Worm (Caenorhabditis elegans) whole organism, L4 larva: ENCODE measurements around the gene F44F4.10.

ENCODE experiments used
- F37D6.2 ChIP-seq: sonication (generic microtip); optimal IDR thresholded peaks from 2 replicates; lab custom pipeline; 2016; ENCODE audit warnings: mild to moderate bottlenecking, missing genetic modification characterization, missing compliant biosample characterization
- T26A8.4 ChIP-seq: fragments of 200-800 bp; sonication (Bioruptor generic); IDR thresholded peaks from 2 replicates; pipeline ENCODE4 v1.3.6; 2022; ENCODE audit warnings: missing genetic modification characterization, missing compliant biosample characterization
- aha-1 ChIP-seq: fragments of 150-350 bp; peaks from one replicate; lab custom pipeline; 2014; ENCODE audit warnings: missing biosample characterization, missing genetic modification characterization
- attf-4 ChIP-seq: sonication (generic microtip); optimal IDR thresholded peaks from 3 replicates; lab custom pipeline; 2017; ENCODE audit warnings: missing biosample characterization, missing genetic modification characterization
- ceh-20 ChIP-seq: fragments of 200-800 bp; sonication (Bioruptor generic); IDR thresholded peaks from 2 replicates; pipeline ENCODE4 v1.3.6; 2022; ENCODE audit warnings: missing genetic modification reagents, missing genetic modification characterization, missing compliant biosample characterization
- ceh-28 ChIP-seq: fragments of 150-350 bp; optimal IDR thresholded peaks from 2 replicates; lab custom pipeline; 2014; ENCODE audit warnings: missing biosample characterization, missing genetic modification reagents, missing genetic modification characterization
- ceh-44 ChIP-seq: fragments of 200-800 bp; sonication (Bioruptor generic); IDR thresholded peaks from 2 replicates; pipeline ENCODE4 v1.3.6; 2022; ENCODE audit warnings: missing genetic modification reagents, missing genetic modification characterization, missing compliant biosample characterization
- dmd-9 ChIP-seq: fragments of 200-800 bp; sonication (Bioruptor generic); IDR thresholded peaks from 2 replicates; pipeline ENCODE4 v1.3.6; 2022; ENCODE audit warnings: missing genetic modification reagents, missing genetic modification characterization, missing compliant biosample characterization
- egl-27 ChIP-seq: sonication (generic microtip); optimal IDR thresholded peaks from 3 replicates; lab custom pipeline; 2017; ENCODE audit warnings: missing biosample characterization, missing genetic modification reagents, missing genetic modification characterization
- gei-8 ChIP-seq: fragments of 200-800 bp; sonication (Bioruptor generic); optimal IDR thresholded peaks from 2 replicates; lab custom pipeline; 2018; ENCODE audit warnings: mild to moderate bottlenecking, missing genetic modification characterization, missing compliant biosample characterization
- hlh-30 ChIP-seq: sonication (generic microtip); optimal IDR thresholded peaks from 2 replicates; lab custom pipeline; 2017; ENCODE audit warnings: antibody characterized with exemption, mild to moderate bottlenecking, missing genetic modification characterization, missing compliant biosample characterization; ENCODE audit not compliant: insufficient read depth
- lin-13 ChIP-seq: fragments of 150-350 bp; optimal IDR thresholded peaks from 2 replicates; lab custom pipeline; 2014; ENCODE audit warnings: missing biosample characterization, missing genetic modification reagents, missing genetic modification characterization
- lin-29 ChIP-seq: fragments of 200-800 bp; sonication (Bioruptor generic); IDR thresholded peaks from 2 replicates; pipeline ENCODE4 v1.3.6; 2022; ENCODE audit warnings: missing genetic modification reagents, missing genetic modification characterization, missing compliant biosample characterization
- lin-39 ChIP-seq: fragments of 150-350 bp; optimal IDR thresholded peaks from 2 replicates; lab custom pipeline; 2014; ENCODE audit warnings: missing biosample characterization, missing genetic modification reagents, missing genetic modification characterization
- mdl-1 ChIP-seq, 2 experiments: fragments of 150-350 bp in 1 of 2; sonication (generic microtip) in 1 of 2; optimal IDR thresholded peaks; 2 replicates each; lab custom pipeline; 2014 to 2017; ENCODE audit warnings: missing biosample characterization in 2 of 2, missing genetic modification characterization in 2 of 2
- mdt-29 ChIP-seq: fragments of 200-800 bp; sonication (Bioruptor generic); IDR thresholded peaks from 2 replicates; pipeline ENCODE4 v1.3.6; 2022; ENCODE audit warnings: missing genetic modification reagents, missing genetic modification characterization, missing compliant biosample characterization
- mep-1 ChIP-seq: fragments of 150-350 bp; sonication (generic microtip); optimal IDR thresholded peaks from 3 replicates; lab custom pipeline; 2014; ENCODE audit warnings: missing biosample characterization, missing genetic modification characterization
- nhr-10 ChIP-seq: fragments of 150-350 bp; optimal IDR thresholded peaks from 2 replicates; lab custom pipeline; 2014; ENCODE audit warnings: missing biosample characterization, missing genetic modification characterization
- nhr-25 ChIP-seq: sonication (generic microtip); optimal IDR thresholded peaks from 2 replicates; lab custom pipeline; 2017; ENCODE audit warnings: missing genetic modification characterization, mild to moderate bottlenecking, missing compliant biosample characterization, antibody characterized with exemption, moderate library complexity, borderline replicate concordance; ENCODE audit not compliant: insufficient read depth
- nhr-28 ChIP-seq: fragments of 150-350 bp; optimal IDR thresholded peaks from 2 replicates; lab custom pipeline; 2014; ENCODE audit warnings: missing biosample characterization, missing genetic modification characterization
- nhr-42 ChIP-seq: fragments of 200-800 bp; sonication (Bioruptor generic); IDR thresholded peaks from 2 replicates; pipeline ENCODE4 v1.3.6; 2022; ENCODE audit warnings: missing genetic modification characterization, missing compliant biosample characterization
- pha-4 ChIP-seq, 2 experiments: fragments of 150-350 bp in 1 of 2; fragments of 200-800 bp in 1 of 2; sonication (Bioruptor generic) in 1 of 2; IDR thresholded peaks in 1 of 2; optimal IDR thresholded peaks in 1 of 2; 2 replicates each; pipeline versions ENCODE4 v1.3.6 to Lab custom; 2014 to 2022; ENCODE audit warnings: missing genetic modification characterization in 2 of 2, missing genetic modification reagents in 2 of 2, missing biosample characterization in 1 of 2, missing compliant biosample characterization in 1 of 2
- rbr-2 ChIP-seq: sonication (generic microtip); optimal IDR thresholded peaks from 2 replicates; lab custom pipeline; 2016; ENCODE audit warnings: missing genotype, missing genetic modification characterization, missing compliant biosample characterization
- tra-1 ChIP-seq: fragments of 200-800 bp; sonication (Bioruptor generic); IDR thresholded peaks from 2 replicates; pipeline ENCODE4 v1.3.6; 2022; ENCODE audit warnings: missing genetic modification reagents, missing genetic modification characterization, missing compliant biosample characterization
- unc-130 ChIP-seq: sonication (generic microtip); optimal IDR thresholded peaks from 2 replicates; lab custom pipeline; 2016; ENCODE audit warnings: missing genetic modification reagents, missing genetic modification characterization, missing compliant biosample characterization
- unc-62 ChIP-seq, 3 experiments: fragments of 150-350 bp in 1 of 3; sonication (generic microtip); optimal IDR thresholded peaks in 2 of 3; peaks in 1 of 3; 1 replicate in 1 of 3; 2 replicates in 2 of 3; lab custom pipeline; 2014 to 2017; ENCODE audit warnings: missing biosample characterization in 3 of 3, missing genetic modification characterization in 3 of 3, missing genetic modification reagents in 3 of 3, missing genotype in 1 of 3
- zfp-3 ChIP-seq: fragments of 200-800 bp; sonication (Bioruptor generic); conservative IDR thresholded peaks from 2 replicates; pipeline ENCODE4 v1.3.6; 2022; ENCODE audit warnings: missing genetic modification reagents, missing genetic modification characterization, missing compliant biosample characterization
- zip-11 ChIP-seq: fragments of 200-800 bp; sonication (Bioruptor generic); IDR thresholded peaks from 2 replicates; pipeline ENCODE4 v1.3.6; 2022; ENCODE audit warnings: missing genetic modification characterization, missing compliant biosample characterization

Gene F44F4.10

ce11 chrII:10894996-10895395 lies 22.1 kb downstream of the F44F4.10 start, which contains the start of gene sra-10:
Gene sra-10, minus strand, starts transcription at chrII:10895096.
- TF ChIP-seq ceh-20 (no peak), ceh-28 (tag; lab: Kevin White, UChicago) (no peak), lin-39 (tag; lab: Kevin White, UChicago) (no peak), lin-13 (no peak), rbr-2 (no peak), gei-8 (GFP tag; lab: Kevin White, UChicago) (no peak), dmd-9 (GFP tag; lab: Robert Waterston, UW) (no peak), aha-1 (tag; lab: Kevin White, UChicago) (no peak), nhr-42 (GFP tag; lab: Robert Waterston, UW) (no peak)

DNA sequence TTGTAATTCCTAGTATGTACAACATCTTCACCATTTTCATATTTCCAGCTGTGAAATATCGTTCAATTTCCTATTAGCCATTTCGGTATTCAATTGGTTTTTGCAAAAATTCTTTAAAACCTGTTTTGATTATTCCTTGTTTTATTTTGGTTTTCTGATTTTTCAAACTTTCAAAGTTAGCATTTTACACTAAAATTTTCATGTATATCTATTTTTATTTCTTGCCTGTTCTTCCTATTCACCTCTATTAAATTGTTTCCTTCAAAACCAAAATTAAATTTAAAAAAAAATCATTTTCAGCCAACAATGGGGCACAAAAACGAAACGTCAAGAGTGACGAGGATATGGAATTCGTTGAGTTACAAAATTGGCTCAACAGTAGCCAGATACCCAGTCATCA lies 28.1 kb downstream of the F44F4.10 start, which contains the start of gene ptr-8:
Gene ptr-8 (plus strand): TSS at position 301 of the 400 bp plus-strand sequence.
- TF ChIP-seq F37D6.2, result no peak
- TF ChIP-seq T26A8.4 (GFP tag; lab: Robert Waterston, UW), result no peak
- TF ChIP-seq mdt-29 (GFP tag; lab: Robert Waterston, UW), result no peak
- TF ChIP-seq lin-39 (tag; lab: Kevin White, UChicago), result no peak
- no peak for TF ChIP-seq tra-1 (GFP tag; lab: Robert Waterston, UW)

DNA sequence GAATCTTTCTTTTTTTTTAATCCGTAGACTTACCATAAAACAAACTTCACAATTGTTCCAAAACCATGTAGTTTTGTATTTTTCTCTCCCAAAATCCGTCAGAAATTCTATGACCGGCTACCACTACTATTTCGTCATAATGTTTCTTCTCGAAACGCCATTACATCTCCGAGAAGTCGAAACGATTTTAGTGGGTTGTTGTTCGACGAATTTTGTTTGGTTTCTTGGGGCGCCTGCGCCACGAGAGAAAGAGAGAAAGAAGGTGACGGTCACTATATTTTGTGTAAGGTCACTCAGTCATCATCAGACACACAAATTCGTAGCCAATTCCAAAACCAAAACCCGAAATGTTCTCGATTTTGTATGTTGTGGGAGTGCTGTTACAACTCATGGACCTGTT lies 30.0 kb downstream of the F44F4.10 start:
- TF ChIP-seq aha-1 (tag; lab: Kevin White, UChicago), result peak; percentile 19
- peak; percentile 29 for TF ChIP-seq nhr-25 (tag; lab: Kevin White, UChicago)
- TF ChIP-seq ceh-44 (GFP tag; lab: Robert Waterston, UW), result no peak
- TF ChIP-seq unc-62 (GFP tag; optimal IDR thresholded peaks at IDR 0.05 in 1 of 2; lab: Kevin White, UChicago), result peak in 1 of 2 experiments; percentile 87
- TF ChIP-seq unc-62 (tag; optimal IDR thresholded peaks at IDR 0.05; lab: Kevin White, UChicago), result no peak
- peak in 1 of 2 experiments; percentile 38 for TF ChIP-seq mdl-1 (tag; optimal IDR thresholded peaks at IDR 0.05; lab: Kevin White, UChicago)
- no peak for TF ChIP-seq lin-29 (GFP tag; lab: Robert Waterston, UW)
- peak; percentile 93 for TF ChIP-seq nhr-28 (tag; lab: Kevin White, UChicago)
- peak; percentile 56 for TF ChIP-seq hlh-30 (tag; lab: Kevin White, UChicago)
- TF ChIP-seq mep-1 (tag; lab: Kevin White, UChicago), result peak; percentile 7

ce11 chrII:10885868-10886514 lies 31.1 kb downstream of the F44F4.10 start, which contains the start of gene F44F4.3:
Gene F44F4.3, minus strand, starts transcription at chrII:10885918.
- peak; percentile 3 for TF ChIP-seq nhr-28 (tag; lab: Kevin White, UChicago)
- peak; percentile 14 for TF ChIP-seq hlh-30 (tag; lab: Kevin White, UChicago)
- TF ChIP-seq zfp-3 (GFP tag; lab: Robert Waterston, UW), result no peak
- TF ChIP-seq aha-1 (tag; lab: Kevin White, UChicago), result peak; percentile 52

DNA sequence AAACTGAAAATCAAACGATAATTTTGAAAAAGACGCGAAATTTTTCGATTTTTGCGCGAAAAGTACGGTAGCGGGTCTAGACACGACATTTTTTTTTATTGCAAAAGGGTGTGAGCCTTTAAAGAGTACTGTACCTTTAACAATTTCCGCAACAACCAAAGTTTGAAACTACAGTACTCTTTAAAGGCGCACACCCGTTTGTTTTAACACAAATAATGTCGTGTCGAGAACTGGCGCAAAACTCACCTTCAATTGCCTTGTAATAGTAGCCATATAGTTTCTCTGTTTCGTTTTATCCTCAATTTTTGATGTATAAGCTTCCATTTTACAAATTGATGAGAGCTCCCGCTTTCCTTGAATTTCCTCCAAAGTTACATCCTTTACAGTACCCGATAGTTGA lies 31.8 kb downstream of the F44F4.10 start:
- TF ChIP-seq attf-4 (tag; lab: Kevin White, UChicago) (no peak), aha-1 (tag; lab: Kevin White, UChicago) (peak; percentile 91)

- no peak for TF ChIP-seq nhr-10 (tag; lab: Kevin White, UChicago)
- TF ChIP-seq unc-130 (GFP tag; lab: Kevin White, UChicago), result peak; percentile 33
- no peak for TF ChIP-seq egl-27 (tag; lab: Kevin White, UChicago)
- no peak for TF ChIP-seq zip-11
- TF ChIP-seq pha-4 (GFP tag; IDR thresholded peaks at IDR 0.05; lab: Robert Waterston, UW), result no peak
- TF ChIP-seq pha-4 (tag; optimal IDR thresholded peaks at IDR 0.05; lab: Kevin White, UChicago), result no peak
Measured at ce11 chrII:10884396-10884795, 32.7 kb downstream of the F44F4.10 start, which contains the start of gene egg-3. Gene egg-3, minus strand, starts transcription at chrII:10884441.
